Worm (Caenorhabditis elegans): ENCODE data around the gene osta-2.

The osta-2 gene

DNA sequence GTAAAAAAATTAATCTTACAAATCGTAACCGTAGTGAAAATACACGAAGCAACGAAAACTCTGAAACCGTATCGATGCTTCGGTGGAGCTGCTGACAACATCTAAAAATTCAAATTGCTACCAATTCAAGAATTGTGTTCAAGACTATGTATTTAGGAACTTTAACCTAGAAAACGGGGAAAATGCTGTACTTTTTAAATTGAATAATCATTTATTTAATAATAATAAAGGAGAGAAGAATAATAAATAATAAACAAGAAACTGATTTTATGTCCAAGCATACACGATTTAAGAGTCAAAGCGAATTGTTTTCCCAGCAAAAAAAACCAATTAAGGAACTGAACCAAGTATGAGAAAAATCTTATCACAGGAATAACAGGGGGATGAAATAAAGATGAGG, 37.9 kb upstream of the osta-2 start, which contains the start of gene C25H3.17:
Gene C25H3.17, minus strand, starts transcription at position 101 of the 400 bp plus-strand sequence.
- TF ChIP-seq nhr-11 (tag; optimal IDR thresholded peaks at IDR 0.05) = no peak
- TF ChIP-seq grh-1 (GFP tag; IDR thresholded peaks at IDR 0.05) = no peak
- TF ChIP-seq ztf-4 (tag; optimal IDR thresholded peaks at IDR 0.05) = no peak
- TF ChIP-seq pag-3 (tag; optimal IDR thresholded peaks at IDR 0.05; ENCODE audit: borderline replicate concordance, insufficient read depth) = no peak
- TF ChIP-seq lsy-2 (tag; optimal IDR thresholded peaks at IDR 0.05) = no peak
- TF ChIP-seq C34B4.2 (tag; optimal IDR thresholded peaks at IDR 0.05) = no peak
- no peak for TF ChIP-seq blmp-1 (tag; optimal IDR thresholded peaks at IDR 0.05)
- TF ChIP-seq dsc-1 (tag; optimal IDR thresholded peaks at IDR 0.05) = no peak
- TF ChIP-seq nhr-84 (tag; optimal IDR thresholded peaks at IDR 0.05) = no peak
- no peak for TF ChIP-seq nhr-76 (tag; optimal IDR thresholded peaks at IDR 0.05)
- TF ChIP-seq hlh-4 (tag; optimal IDR thresholded peaks at IDR 0.05) = no peak
- no peak for TF ChIP-seq ceh-90 (tag; optimal IDR thresholded peaks at IDR 0.05)
- no peak for TF ChIP-seq tbx-2 (tag; optimal IDR thresholded peaks at IDR 0.05)
- no peak for TF ChIP-seq efl-3 (GFP tag; optimal IDR thresholded peaks at IDR 0.05)
- no peak for TF ChIP-seq snu-23 (GFP tag; optimal IDR thresholded peaks at IDR 0.05)
- TF ChIP-seq sox-4 (tag; optimal IDR thresholded peaks at IDR 0.05) = no peak
- no peak for TF ChIP-seq zag-1 (tag; optimal IDR thresholded peaks at IDR 0.05)

DNA sequence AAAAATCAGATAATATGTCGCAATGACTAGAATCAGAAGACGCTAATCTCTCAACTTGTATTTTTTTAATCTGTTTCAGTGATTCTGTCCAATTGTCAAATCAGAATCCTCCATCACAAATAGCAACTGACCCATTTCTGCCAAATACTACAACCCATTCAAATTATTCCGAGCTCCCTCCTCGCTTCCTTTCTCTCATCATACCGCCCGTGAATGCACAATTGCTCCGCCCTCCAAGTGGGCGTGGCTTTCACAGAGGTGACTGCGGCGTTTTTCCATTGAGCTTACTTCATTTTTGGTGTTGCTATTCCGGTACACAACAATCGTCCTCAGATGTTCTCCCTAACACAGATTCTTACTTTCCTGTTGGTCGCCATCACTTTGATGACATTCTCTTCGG, 26.8 kb upstream of the osta-2 start, which contains the start of gene flp-27:
Gene flp-27, plus strand, starts transcription at position 301 of the 400 bp plus-strand sequence.
- no peak for TF ChIP-seq nhr-237 (tag; optimal IDR thresholded peaks at IDR 0.05)
- no peak for TF ChIP-seq dsc-1 (tag; optimal IDR thresholded peaks at IDR 0.05)
- no peak for TF ChIP-seq ceh-88 (GFP tag; IDR thresholded peaks at IDR 0.05)
- TF ChIP-seq C34B4.2 (tag; optimal IDR thresholded peaks at IDR 0.05) = no peak
- TF ChIP-seq nhr-11 (tag; optimal IDR thresholded peaks at IDR 0.05) = no peak
- no peak for TF ChIP-seq nhr-77 (tag; optimal IDR thresholded peaks at IDR 0.05)
- no peak for TF ChIP-seq unc-86 (tag; optimal IDR thresholded peaks at IDR 0.05)
- no peak for TF ChIP-seq unc-98 (GFP tag; IDR thresholded peaks at IDR 0.05)
- no peak for TF ChIP-seq lin-39 (tag; optimal IDR thresholded peaks at IDR 0.05)
- TF ChIP-seq snu-23 (GFP tag; optimal IDR thresholded peaks at IDR 0.05) = no peak
- no peak for TF ChIP-seq hlh-4 (tag; optimal IDR thresholded peaks at IDR 0.05)
- TF ChIP-seq dpl-1 (GFP tag; optimal IDR thresholded peaks at IDR 0.05) = no peak
- no peak for TF ChIP-seq efl-3 (GFP tag; optimal IDR thresholded peaks at IDR 0.05)
- no peak for TF ChIP-seq unc-130 (tag; optimal IDR thresholded peaks at IDR 0.05)
- TF ChIP-seq pag-3 (tag; optimal IDR thresholded peaks at IDR 0.05; ENCODE audit: borderline replicate concordance, insufficient read depth) = no peak
- no peak for TF ChIP-seq ets-5 (GFP tag; IDR thresholded peaks at IDR 0.05)
- no peak for TF ChIP-seq fkh-4 (tag; optimal IDR thresholded peaks at IDR 0.05; ENCODE audit: borderline replicate concordance)

DNA sequence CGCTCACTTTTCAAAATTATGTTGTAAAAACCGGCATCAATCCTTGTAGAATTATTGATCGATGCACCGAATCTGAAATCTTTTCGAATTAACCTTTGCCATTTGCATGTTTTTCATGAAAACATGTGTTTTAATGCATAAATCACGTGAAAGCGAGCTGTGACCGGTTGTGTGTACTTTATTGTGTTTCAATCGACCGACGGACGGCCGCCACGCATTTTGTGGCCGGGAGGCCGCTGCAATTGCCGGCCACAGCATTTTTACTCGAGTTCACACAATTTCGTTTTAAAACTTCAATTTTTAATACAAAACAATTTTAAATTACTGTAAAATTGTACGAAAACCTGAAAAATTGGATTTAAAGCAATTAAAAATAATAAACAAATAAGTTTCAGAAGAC, 18.5 kb upstream of the osta-2 start, which contains the start of gene C25H3.11:
Gene C25H3.11, minus strand, starts transcription at position 82 of the 400 bp plus-strand sequence.
- TF ChIP-seq elt-2 (tag; optimal IDR thresholded peaks at IDR 0.05) = peak; percentile 34
- TF ChIP-seq C16A3.4 (tag; optimal IDR thresholded peaks at IDR 0.05) = peak; percentile 24
- no peak for TF ChIP-seq mef-2 (tag; optimal IDR thresholded peaks at IDR 0.05)
- TF ChIP-seq pax-3 (tag; optimal IDR thresholded peaks at IDR 0.05) = no peak
- TF ChIP-seq dsc-1 (tag; optimal IDR thresholded peaks at IDR 0.05) = peak; percentile 9
- peak; percentile 31 for TF ChIP-seq mep-1 (tag; optimal IDR thresholded peaks at IDR 0.05)
- TF ChIP-seq ceh-8 (GFP tag; optimal IDR thresholded peaks at IDR 0.05) = no peak
- peak in 2 of 3 experiments; percentile 9 to 27 for TF ChIP-seq dpl-1 (GFP tag; optimal IDR thresholded peaks at IDR 0.05)
- TF ChIP-seq efl-3 (GFP tag; optimal IDR thresholded peaks at IDR 0.05) = no peak
- no peak for TF ChIP-seq xbp-1 (tag; optimal IDR thresholded peaks at IDR 0.05)
- TF ChIP-seq hlh-4 (tag; optimal IDR thresholded peaks at IDR 0.05) = no peak
- TF ChIP-seq C34B4.2 (tag; optimal IDR thresholded peaks at IDR 0.05) = no peak
- no peak for TF ChIP-seq vab-15 (tag; optimal IDR thresholded peaks at IDR 0.05)
- TF ChIP-seq nhr-90 (tag; optimal IDR thresholded peaks at IDR 0.05; ENCODE audit: poor library complexity) = peak; percentile 14
- TF ChIP-seq pag-3 (tag; optimal IDR thresholded peaks at IDR 0.05; ENCODE audit: borderline replicate concordance, insufficient read depth) = no peak
- TF ChIP-seq nhr-20 (tag; optimal IDR thresholded peaks at IDR 0.05) = peak; percentile 31
- TF ChIP-seq rnt-1 (tag; optimal IDR thresholded peaks at IDR 0.05) = peak; percentile 26
- no peak for TF ChIP-seq hpl-2 (GFP tag; optimal IDR thresholded peaks at IDR 0.05)
- peak; percentile 70 for TF ChIP-seq nhr-85 (tag)
- TF ChIP-seq unc-98 (GFP tag; IDR thresholded peaks at IDR 0.05) = no peak
- TF ChIP-seq unc-130 (tag; optimal IDR thresholded peaks at IDR 0.05) = peak; percentile 6
- no peak for TF ChIP-seq ceh-90 (tag; optimal IDR thresholded peaks at IDR 0.05)
- TF ChIP-seq sptf-1 (tag; optimal IDR thresholded peaks at IDR 0.05) = no peak
- no peak for TF ChIP-seq fkh-8 (tag; optimal IDR thresholded peaks at IDR 0.05)
- no peak for TF ChIP-seq ama-1 (optimal IDR thresholded peaks at IDR 0.05)
- peak; percentile 15 for TF ChIP-seq lin-15B (tag; optimal IDR thresholded peaks at IDR 0.05)
- TF ChIP-seq aly-2 (tag; optimal IDR thresholded peaks at IDR 0.05) = no peak
- peak in 1 of 2 experiments; percentile 40 for TF ChIP-seq lin-35 (GFP tag; optimal IDR thresholded peaks at IDR 0.05)
- no peak for TF ChIP-seq ceh-88 (GFP tag; IDR thresholded peaks at IDR 0.05)
- TF ChIP-seq egl-13 (tag; optimal IDR thresholded peaks at IDR 0.05) = no peak
- TF ChIP-seq mab-9 (GFP tag; IDR thresholded peaks at IDR 0.05) = no peak
- TF ChIP-seq ztf-4 (tag; optimal IDR thresholded peaks at IDR 0.05) = no peak
